Worm (Caenorhabditis elegans): ENCODE measurements around the gene F26F12.8.

Gene F26F12.8

DNA sequence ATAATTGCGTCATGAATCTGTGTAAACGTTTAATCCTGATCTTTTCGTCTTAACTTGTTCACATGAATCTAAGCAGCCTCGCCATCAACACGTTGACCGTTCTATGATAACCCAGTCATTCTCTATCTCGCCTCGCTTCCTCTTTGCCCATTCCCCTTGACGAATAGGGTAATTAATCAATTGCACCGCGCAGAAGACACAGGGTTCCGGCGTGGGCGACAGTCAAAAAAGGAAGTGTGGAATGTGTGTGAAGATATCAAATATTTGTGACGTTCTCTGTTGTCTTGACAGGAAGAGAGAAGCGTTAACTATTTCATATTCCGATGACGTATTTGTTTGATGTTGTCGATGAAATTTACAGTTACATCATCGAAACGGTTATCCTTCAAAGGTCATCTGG is 29.5 kb downstream of the F26F12.8 start:
- no peak for TF ChIP-seq unc-62 (GFP tag; optimal IDR thresholded peaks at IDR 0.05)

DNA sequence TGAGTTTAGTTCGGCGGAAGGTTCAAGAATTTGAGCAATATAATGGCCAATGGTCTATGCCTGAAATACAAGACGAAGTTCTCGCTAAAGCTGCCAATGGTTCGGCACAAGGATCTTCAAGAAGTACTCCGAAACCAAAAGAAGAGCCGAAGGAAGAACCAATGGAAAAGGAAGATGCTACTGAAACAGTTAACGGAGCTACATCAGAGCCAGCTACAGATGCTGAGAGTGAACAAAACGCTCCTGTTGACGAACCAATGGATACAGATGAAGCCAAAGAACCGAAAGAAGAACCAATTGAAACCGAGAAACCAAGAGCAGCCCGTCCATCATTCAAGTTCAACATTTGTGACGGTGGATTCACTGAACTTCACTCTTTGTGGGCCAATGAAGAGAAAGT is 31.1 kb downstream of the F26F12.8 start:
- TF ChIP-seq unc-62 (GFP tag; optimal IDR thresholded peaks at IDR 0.05), result no peak

DNA sequence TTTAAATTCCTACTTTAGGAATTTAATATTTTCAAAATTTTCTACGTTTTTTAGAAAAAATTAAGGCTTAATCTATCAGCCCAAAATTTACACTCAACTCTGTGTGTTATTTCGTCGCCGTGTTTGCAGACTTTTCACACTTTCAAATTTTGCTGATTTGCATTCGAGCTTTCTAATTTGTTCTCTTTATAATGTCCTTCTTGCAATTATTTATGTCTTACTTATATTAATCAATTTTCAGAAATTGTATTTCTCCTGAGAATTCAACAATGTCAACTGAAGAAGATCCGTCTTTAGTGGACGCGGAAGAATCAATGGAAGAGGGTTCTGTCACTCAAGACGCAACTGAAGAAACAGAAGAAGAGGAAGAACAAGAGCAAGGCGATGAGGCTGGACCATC is 35.7 kb downstream of the F26F12.8 start, which contains the start of gene let-418:
Gene let-418, plus strand, starts transcription at position 242 of the 400 bp plus-strand sequence.
- TF ChIP-seq unc-62 (GFP tag; optimal IDR thresholded peaks at IDR 0.05), result no peak

DNA sequence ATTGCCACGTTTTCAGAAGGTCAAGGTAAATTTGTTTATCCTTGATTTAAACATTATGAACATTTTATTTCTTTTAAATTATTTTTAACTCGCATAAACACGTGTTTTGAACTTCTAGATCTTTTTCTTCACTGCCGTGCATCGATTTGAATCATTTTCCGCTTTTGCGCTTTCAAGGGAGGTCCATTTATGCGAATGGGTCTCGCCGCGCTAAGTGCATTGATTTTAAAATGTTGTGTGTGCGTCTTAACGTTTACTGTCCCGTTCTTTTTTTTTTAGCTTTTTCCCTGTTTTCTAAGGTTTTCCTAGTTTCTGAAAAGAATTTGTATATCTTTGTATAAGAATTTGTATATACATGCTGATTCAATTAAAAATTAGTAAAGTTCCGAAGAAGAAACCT is 36.9 kb downstream of the F26F12.8 start:
- TF ChIP-seq unc-62 (GFP tag; optimal IDR thresholded peaks at IDR 0.05), result no peak

DNA sequence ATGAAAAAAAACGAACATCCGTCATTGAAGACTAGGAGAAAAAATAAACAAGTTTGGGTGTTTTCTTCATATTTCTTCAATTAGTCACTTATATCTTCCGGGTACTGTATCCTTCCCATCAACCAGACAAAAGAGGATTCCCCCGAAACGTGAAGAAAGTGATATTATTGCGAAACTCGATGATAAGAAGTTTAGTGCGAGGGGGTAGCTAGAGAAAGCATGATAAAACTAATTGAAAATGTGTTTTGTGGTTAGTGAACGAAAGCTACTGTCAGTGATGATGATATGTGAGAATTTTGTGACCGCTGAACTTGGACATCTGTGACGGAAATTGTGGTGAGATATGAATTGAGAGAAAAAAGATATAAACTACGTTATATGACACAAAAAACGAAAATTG is 39.4 kb downstream of the F26F12.8 start:
- no peak for TF ChIP-seq unc-62 (GFP tag; optimal IDR thresholded peaks at IDR 0.05)

DNA sequence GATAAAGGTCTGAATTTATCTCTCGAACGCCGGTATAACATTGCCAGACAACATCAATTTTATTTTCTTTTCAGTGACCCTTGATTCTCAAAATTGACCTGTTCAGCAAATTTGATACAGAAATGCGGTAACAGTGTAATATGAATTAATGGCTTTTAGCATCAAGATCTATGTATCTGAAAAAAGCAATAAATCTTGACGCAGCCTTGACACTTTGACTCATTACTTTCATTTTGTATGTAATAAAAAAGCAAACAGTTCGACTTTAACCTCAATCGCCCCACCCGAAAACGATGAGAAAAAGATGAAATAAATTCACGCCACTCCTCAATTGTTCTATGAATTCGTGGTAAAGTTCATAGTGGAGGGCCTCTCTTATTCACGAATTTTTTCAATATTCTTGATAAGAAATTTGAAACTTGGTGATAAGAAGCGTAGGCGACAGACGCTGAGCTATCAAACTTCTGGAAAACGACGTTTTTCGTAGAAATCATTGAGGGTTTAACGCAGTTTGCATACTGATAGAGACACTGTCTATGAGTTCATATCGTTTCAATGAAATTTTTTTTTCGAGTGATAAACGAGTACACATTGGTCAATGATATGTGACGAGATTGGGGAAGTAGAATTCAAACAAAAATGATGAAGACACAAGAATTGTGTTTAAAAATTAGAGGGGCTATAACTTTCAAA is 40.7 kb downstream of the F26F12.8 start:
- TF ChIP-seq unc-62 (GFP tag; optimal IDR thresholded peaks at IDR 0.05), result no peak

DNA sequence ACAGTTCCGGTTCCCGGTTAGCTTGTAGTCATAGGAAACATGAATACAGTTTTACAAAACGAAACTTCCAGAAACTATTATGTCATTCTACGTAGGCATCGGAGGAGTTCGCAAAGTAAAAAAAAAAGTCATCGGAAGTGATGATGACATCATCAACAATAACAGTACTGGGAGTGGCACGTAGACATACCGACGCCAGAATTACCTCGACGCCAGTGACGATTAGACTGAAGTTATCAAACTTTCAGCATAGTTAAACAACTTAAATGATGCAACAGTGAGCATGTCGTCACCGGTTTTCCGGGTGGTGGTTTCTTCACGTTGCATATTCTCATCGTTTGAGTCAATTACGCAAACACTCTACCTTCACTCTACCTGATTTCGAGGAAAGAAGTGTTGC is 41.9 kb downstream of the F26F12.8 start:
- no peak for TF ChIP-seq unc-62 (GFP tag; optimal IDR thresholded peaks at IDR 0.05)

DNA sequence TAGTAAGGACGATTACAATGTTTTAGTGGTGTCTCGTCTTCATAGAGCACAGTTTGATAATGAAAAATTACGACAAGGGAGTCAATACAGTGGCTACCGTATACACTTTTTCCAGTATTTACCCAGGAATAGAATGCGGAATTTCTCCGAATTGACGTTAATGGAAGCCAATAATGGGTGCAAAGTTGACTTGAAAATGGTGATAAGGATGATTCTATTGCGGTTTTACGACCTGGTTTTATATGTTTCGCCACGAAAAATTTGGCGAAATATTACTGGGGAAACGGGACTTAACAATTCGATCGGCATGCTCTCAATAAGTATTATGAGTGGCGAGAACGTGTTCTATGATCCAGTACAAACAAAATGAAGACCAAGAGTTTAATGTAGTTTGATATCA is 42.4 kb downstream of the F26F12.8 start:
- TF ChIP-seq unc-62 (GFP tag; optimal IDR thresholded peaks at IDR 0.05), result no peak

DNA sequence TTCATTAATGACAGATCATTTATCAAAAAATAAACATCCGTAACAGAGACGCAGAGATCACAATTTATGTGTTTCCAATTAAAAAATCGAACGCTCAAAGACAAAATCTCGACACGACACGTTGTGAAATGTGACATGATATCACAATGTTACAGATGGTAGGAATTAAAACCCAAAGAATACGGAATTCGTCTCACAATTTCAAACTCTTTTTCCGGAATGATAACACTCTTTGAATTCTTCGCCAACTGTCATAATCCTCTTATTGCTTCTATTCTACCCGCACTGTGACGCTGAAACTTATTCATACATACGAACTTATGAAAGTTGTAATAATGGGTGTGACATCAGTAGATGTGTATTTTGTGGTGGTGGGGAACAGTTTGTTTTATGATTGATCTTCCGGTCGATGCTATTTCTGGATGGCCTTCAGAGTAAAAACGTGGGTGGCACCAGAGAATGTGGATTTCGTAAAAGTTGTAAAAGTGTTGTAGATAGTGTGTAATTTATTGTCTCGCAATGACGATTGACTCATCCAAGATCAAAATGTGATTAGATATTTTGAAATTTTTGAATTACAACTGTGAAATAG is 45.8 kb downstream of the F26F12.8 start:
- TF ChIP-seq unc-62 (GFP tag; optimal IDR thresholded peaks at IDR 0.05), result no peak

DNA sequence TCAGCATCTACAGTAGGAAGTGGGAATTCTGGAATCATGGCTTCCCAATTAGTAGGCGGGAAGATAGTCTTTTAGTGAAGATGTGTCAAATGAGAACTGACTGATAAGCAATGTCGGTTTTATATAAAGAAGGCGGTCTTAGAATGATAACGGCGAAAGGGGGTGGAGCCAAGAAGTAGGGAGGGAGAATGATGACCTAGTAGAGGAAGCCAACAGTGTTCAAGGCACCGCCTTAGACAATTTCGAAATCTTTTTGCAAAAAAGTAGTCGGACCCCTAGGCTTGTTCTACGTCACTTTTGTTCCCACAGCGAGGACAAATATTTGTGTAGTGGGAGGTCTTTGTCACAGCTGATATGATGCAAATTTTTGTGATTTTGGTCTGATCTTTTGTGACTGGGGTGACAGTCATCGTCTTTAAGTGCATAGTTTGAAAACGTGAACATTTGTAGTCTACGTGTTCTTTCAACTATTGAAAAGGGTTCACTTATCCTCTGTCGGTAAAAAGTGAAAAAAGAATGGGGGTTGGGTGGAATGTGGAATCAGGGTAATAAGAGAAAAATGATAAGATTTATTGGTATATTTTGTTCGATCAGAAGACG is 49.2 kb downstream of the F26F12.8 start, which contains the start of gene ZC250.4:
Gene ZC250.4, minus strand, starts transcription at position 78 of the 600 bp plus-strand sequence.
- TF ChIP-seq unc-62 (GFP tag; optimal IDR thresholded peaks at IDR 0.05), result no peak

DNA sequence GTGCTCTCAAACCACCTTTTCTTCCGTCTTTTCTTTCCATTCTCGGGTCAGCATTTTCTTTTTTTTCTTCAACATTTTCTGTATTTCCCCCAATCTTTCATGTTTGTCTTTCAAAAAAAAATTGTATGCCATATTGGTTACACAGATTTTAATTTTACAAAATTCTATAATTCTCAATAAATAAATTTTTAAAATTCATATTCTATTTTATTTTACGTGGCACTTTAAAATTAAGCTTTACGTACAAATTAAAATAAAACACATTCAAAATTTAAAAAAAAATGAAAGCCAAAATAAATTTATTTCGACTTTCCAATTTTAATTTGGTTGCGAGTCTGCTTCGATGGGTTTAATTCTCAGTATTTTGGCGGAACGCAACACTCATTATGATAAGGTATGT is 56.9 kb downstream of the F26F12.8 start, which contains the start of gene ZC250.5:
Gene ZC250.5, plus strand, starts transcription at position 301 of the 400 bp plus-strand sequence.
- no peak for TF ChIP-seq unc-62 (GFP tag; optimal IDR thresholded peaks at IDR 0.05)

Measured in whole organism, dauer.